Worm (Caenorhabditis elegans): ENCODE measurements around the gene nstp-7.

DNA sequence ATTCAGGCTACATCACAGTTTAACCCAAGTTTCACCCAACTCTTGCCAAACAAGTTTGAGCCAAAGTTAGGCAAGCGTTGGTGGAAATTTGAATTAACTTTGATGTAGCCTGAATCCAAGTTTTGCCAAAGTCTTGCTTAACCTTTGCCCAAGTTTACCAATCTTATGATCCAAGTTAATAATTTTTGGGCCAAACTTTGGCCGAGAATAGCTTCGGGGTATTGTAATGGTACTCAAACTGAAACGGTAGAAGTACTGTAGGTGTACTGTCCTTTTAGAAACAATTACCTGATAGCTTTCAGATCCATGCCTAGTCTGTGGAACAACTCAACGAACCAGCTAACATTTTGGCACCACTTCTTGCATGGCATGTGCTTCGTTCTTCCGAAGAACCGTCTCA lies 18.5 kb downstream of the nstp-7 start, which contains the start of gene nhr-251:
- TF ChIP-seq hmbx-1 (tag; optimal IDR thresholded peaks at IDR 0.05) (no peak), tbx-37 (GFP tag; conservative IDR thresholded peaks at IDR 0.05) (no peak), ets-7 (tag; optimal IDR thresholded peaks at IDR 0.05) (no peak), ama-1 (optimal IDR thresholded peaks at IDR 0.05) (no peak), pes-1 (GFP tag; IDR thresholded peaks at IDR 0.05) (no peak), B0310.2 (tag; optimal IDR thresholded peaks at IDR 0.05) (no peak)
